Worm (Caenorhabditis elegans): ENCODE results near the gene E_BE45912.2.
A peak's percentile ranks its signal among the peaks of the same experiment; 100 is the strongest.

Gene E_BE45912.2

DNA sequence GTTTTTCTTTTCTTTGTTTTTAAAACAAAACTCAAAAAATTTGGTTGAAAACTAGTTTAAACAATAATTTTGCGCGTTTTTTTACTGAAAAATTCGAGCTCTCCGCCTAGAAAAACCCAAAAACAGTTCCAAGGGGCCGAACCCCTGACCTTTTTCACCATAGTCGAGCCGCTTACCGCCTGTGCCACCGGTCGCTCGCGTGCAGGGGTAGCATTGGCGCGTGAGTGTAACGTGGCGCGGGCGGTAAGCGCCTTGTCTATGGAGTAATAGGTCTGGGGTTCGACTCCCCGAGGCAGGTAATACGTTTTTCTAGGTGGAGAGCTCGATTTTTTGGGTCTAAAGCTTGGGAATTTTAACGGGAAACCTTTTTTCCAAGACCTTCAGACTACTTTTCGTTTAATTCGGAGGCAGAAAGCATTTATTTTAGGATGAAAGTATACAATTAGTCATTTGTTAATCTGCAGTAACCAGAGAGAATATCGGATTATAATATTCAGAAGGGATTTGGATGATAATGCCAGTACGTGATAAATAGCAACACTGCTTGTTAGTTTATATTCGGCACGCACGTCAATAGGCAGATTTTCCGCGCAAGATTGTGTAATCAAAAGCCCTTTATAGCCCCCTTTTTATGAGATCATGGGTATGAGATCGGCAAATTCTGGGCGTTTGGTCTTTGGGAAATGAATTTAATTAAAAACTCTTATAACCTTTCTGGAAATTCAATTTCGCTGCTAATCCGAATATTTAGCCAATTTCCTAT lies 23.6 kb downstream of the E_BE45912.2 start (continued):
- TF ChIP-seq ztf-4 (tag; optimal IDR thresholded peaks at IDR 0.05) (no peak), vab-15 (tag; optimal IDR thresholded peaks at IDR 0.05) (no peak), ztf-11 (tag; optimal IDR thresholded peaks at IDR 0.05) (no peak), egl-13 (tag; optimal IDR thresholded peaks at IDR 0.05) (no peak), ceh-88 (GFP tag; IDR thresholded peaks at IDR 0.05) (no peak), nhr-90 (tag; optimal IDR thresholded peaks at IDR 0.05; ENCODE audit: poor library complexity) (no peak), unc-86 (tag; optimal IDR thresholded peaks at IDR 0.05) (no peak), ces-1 (GFP tag; optimal IDR thresholded peaks at IDR 0.05) (no peak), ceh-8 (GFP tag; optimal IDR thresholded peaks at IDR 0.05) (peak; percentile 28), unc-30 (tag; optimal IDR thresholded peaks at IDR 0.05) (no peak), grh-1 (GFP tag; IDR thresholded peaks at IDR 0.05) (no peak), unc-62 (GFP tag; optimal IDR thresholded peaks at IDR 0.05) (no peak), nhr-85 (tag) (no peak), irx-1 (tag; optimal IDR thresholded peaks at IDR 0.05) (no peak), ceh-90 (tag; optimal IDR thresholded peaks at IDR 0.05) (no peak), ceh-63 (GFP tag; optimal IDR thresholded peaks at IDR 0.05) (no peak), xbp-1 (tag; optimal IDR thresholded peaks at IDR 0.05) (no peak), fos-1 (tag; optimal IDR thresholded peaks at IDR 0.05) (no peak)

DNA sequence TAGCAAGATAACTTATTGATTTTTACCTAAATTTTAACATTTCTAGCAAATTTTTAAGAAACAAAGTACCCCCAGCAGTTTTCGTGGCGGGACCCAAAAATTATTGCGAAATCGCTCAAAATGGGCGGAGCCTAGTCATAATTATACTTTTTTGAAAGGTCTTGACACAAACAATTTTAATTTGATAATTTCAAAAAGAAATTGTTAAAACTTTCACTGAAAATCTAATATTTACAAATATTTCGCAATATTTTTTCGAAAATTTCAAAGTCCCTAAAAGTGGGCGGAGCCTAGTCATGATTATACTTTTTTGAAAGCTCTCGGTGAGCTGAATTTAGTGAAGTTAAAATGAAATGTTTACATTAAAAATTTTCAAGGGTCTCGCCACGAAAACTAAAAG lies 26.4 kb downstream of the E_BE45912.2 start:
- TF ChIP-seq efl-1 (optimal IDR thresholded peaks at IDR 0.05) = no peak
- TF ChIP-seq efl-1 (GFP tag; optimal IDR thresholded peaks at IDR 0.05 in 1 of 2) = peak in 1 of 2 experiments; percentile 47
- TF ChIP-seq blmp-1 (tag; optimal IDR thresholded peaks at IDR 0.05) = no peak

DNA sequence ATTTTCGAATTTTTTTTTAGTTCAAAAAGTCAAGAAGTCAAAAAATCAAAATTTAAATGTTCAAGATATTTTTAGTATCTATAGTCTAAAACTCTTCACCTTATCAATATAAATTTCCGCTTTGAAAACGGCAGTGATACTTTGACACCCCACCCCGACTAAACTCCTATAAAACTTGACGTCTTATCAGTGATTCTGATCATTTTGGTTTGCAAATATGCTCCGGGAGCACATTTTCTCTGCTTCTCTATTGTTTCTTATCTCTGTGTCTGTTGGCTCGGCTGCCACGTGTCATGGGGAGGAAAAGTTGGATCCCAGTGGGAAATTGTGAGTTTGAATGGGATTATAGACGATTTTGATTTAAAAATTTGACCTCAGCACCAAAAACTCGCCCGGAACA lies 28.4 kb downstream of the E_BE45912.2 start, which contains the start of gene clec-150:
clec-150 (plus strand) TSS at position 198 of the 400 bp plus-strand sequence.
- TF ChIP-seq lin-35 (GFP tag; optimal IDR thresholded peaks at IDR 0.05) = peak in 1 of 2 experiments; percentile 14
- no peak for TF ChIP-seq unc-30 (tag; optimal IDR thresholded peaks at IDR 0.05)
- no peak for TF ChIP-seq lir-3 (tag; optimal IDR thresholded peaks at IDR 0.05; ENCODE audit: poor library complexity)
- peak; percentile 89 for TF ChIP-seq elt-2 (tag; optimal IDR thresholded peaks at IDR 0.05)
- no peak for TF ChIP-seq Y116A8C.19 (tag; optimal IDR thresholded peaks at IDR 0.05; ENCODE audit: borderline replicate concordance)
- no peak for TF ChIP-seq efl-1 (optimal IDR thresholded peaks at IDR 0.05)
- peak in 1 of 2 experiments; percentile 79 for TF ChIP-seq efl-1 (GFP tag; optimal IDR thresholded peaks at IDR 0.05 in 1 of 2)
- peak; percentile 5 for TF ChIP-seq nhr-20 (tag; optimal IDR thresholded peaks at IDR 0.05)

DNA sequence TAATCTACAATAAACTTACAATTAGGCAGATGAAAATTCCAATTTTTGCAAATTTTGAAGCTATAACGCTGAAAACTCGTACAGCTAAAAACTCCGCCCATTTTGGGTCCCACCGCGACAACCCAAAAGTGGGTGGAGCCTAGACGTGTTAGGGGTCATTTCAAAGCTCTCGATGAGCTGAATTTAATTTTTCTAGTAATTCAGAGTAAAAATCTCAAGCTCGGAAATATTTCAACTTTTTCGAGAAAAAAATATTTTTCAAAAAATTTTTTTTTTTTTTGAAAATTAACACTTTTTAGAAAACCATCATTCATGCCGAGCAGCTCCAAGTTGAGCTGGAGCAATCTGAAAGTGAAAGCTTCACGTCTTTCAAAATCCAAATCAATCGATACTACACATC lies 29.6 kb downstream of the E_BE45912.2 start, which contains the start of gene R06B10.7:
R06B10.7 (minus strand) TSS at position 101 of the 400 bp plus-strand sequence.
- no peak for TF ChIP-seq fkh-10 (GFP tag; optimal IDR thresholded peaks at IDR 0.05)
- no peak for TF ChIP-seq irx-1 (tag; optimal IDR thresholded peaks at IDR 0.05)
- TF ChIP-seq ztf-4 (tag; optimal IDR thresholded peaks at IDR 0.05) = no peak
- no peak for TF ChIP-seq unc-62 (GFP tag; optimal IDR thresholded peaks at IDR 0.05)
- no peak for TF ChIP-seq lin-35 (GFP tag; optimal IDR thresholded peaks at IDR 0.05)

DNA sequence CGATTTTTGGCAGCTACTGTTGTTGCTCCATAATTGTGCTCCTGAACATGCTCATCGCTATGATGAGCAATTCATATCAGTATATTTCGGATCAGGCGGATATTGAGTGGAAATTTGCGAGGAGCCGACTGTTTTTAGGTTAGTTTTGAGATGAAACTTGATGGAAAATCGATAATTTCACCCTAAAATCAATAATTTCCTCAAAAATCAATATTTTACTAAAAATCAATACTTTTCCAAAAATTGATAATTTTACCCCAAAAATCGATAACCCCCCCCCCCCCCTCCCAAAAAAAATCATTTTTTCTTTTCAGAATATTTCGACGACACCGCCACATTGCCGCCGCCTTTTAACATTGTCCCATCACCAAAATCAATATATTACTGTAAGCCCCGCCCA lies 32.0 kb downstream of the E_BE45912.2 start:
- no peak for TF ChIP-seq mab-9 (GFP tag; IDR thresholded peaks at IDR 0.05)
- TF ChIP-seq zag-1 (tag; optimal IDR thresholded peaks at IDR 0.05) = no peak
- no peak for TF ChIP-seq nhr-20 (tag; optimal IDR thresholded peaks at IDR 0.05)
- TF ChIP-seq lin-15B (tag; optimal IDR thresholded peaks at IDR 0.05) = no peak
- TF ChIP-seq C16A3.4 (tag; optimal IDR thresholded peaks at IDR 0.05) = no peak
- no peak for TF ChIP-seq unc-30 (tag; optimal IDR thresholded peaks at IDR 0.05)
- no peak for TF ChIP-seq sox-4 (tag; optimal IDR thresholded peaks at IDR 0.05)
- no peak for TF ChIP-seq unc-130 (tag; optimal IDR thresholded peaks at IDR 0.05)
- TF ChIP-seq ztf-11 (tag; optimal IDR thresholded peaks at IDR 0.05) = no peak
- no peak for TF ChIP-seq lin-13 (GFP tag; optimal IDR thresholded peaks at IDR 0.05)
- TF ChIP-seq ces-1 (GFP tag; optimal IDR thresholded peaks at IDR 0.05) = no peak
- TF ChIP-seq nhr-237 (tag; optimal IDR thresholded peaks at IDR 0.05) = no peak

All from whole organism, L1 larva.